ENCODE assay signal across 3 fruit fly cellular contexts in the genomic region with DNA sequence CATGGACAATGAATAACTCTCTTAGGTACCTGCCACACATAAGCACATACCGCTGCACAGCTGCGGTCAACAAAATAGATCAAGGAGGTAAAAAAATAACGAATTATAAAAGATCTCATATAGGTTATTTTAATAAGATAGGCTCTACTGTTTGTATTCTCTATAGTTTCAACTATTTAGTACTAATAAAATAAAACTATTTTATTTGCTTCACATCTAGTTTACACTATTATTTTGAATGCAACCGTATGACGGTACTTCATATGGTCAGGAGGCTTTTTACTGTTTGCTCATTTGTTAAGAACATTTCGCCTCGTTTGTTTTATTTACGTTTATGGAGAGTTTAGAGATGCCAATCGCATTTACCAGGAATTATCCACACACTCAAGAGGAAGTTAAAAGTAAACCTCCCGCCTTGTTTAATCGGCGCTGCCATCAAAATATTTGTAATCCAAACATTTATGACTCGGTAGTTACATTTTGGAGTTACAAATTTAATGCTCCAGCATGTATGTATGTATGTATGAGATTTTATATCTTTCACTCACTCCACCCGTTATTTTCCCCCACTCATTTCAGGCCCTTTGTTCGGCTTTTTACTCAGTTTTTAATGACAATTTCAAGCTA.
TF ChIP-seq lines count a peak whose summit lies in the region.

No protein-coding gene starts in this region.

TF ChIP-seq in whole organism, embryonic, 481 proteins besides CTCF, POLR2A, EP300 and RAD21 (continued from another document and continues in another):
- peak; percentile 64 for TF ChIP-seq CG13424 (tag; optimal IDR thresholded peaks at IDR 0.05; lab: Kevin White, UChicago)
- no peak for TF ChIP-seq exex (tag; optimal IDR thresholded peaks at IDR 0.05; lab: Kevin White, UChicago)
- peak; percentile 78 for TF ChIP-seq gcm (GFP tag; optimal IDR thresholded peaks at IDR 0.05; lab: Kevin White, UChicago)
- peak; percentile 22 for TF ChIP-seq BtbVII (GFP tag; optimal IDR thresholded peaks at IDR 0.05; lab: Kevin White, UChicago)
- TF ChIP-seq oc (tag; optimal IDR thresholded peaks at IDR 0.05; lab: Kevin White, UChicago), result peak; percentile 38
- TF ChIP-seq tap (tag; optimal IDR thresholded peaks at IDR 0.05; lab: Kevin White, UChicago), result peak; percentile 63
- peak; percentile 34 for TF ChIP-seq HHEX (GFP tag; optimal IDR thresholded peaks at IDR 0.05; lab: Kevin White, UChicago)
- TF ChIP-seq vfl (GFP tag; optimal IDR thresholded peaks at IDR 0.05; lab: Kevin White, UChicago), result no peak
- peak; percentile 63 for TF ChIP-seq Sox100B (GFP tag; optimal IDR thresholded peaks at IDR 0.05; lab: Kevin White, UChicago)
- TF ChIP-seq Awh (GFP tag; IDR thresholded peaks at IDR 0.05; lab: Robert Waterston, UW), result 0 out of 2 replicates have a peak, but pooled peaks have one; percentile 35
- TF ChIP-seq CG1602 (GFP tag; optimal IDR thresholded peaks at IDR 0.05; lab: Kevin White, UChicago), result peak; percentile 55
- peak; percentile 74 for TF ChIP-seq CG17361 (GFP tag; IDR thresholded peaks at IDR 0.05; lab: Robert Waterston, UW)
- TF ChIP-seq CG4707 (GFP tag; optimal IDR thresholded peaks at IDR 0.05; lab: Kevin White, UChicago), result peak; percentile 12
- TF ChIP-seq CG18619 (GFP tag; optimal IDR thresholded peaks at IDR 0.05; lab: Kevin White, UChicago), result peak; percentile 40
- peak; percentile 22 for TF ChIP-seq CG3281 (GFP tag; optimal IDR thresholded peaks at IDR 0.05; lab: Kevin White, UChicago)
- TF ChIP-seq Ada2b (GFP tag; IDR thresholded peaks at IDR 0.05; lab: Robert Waterston, UW), result peak; percentile 67
- TF ChIP-seq CG13775 (GFP tag; optimal IDR thresholded peaks at IDR 0.05; lab: Kevin White, UChicago), result peak; percentile 60
- peak; percentile 17 for TF ChIP-seq CG18764 (GFP tag; optimal IDR thresholded peaks at IDR 0.05; lab: Kevin White, UChicago)
- peak; percentile 78 for TF ChIP-seq phol (tag; optimal IDR thresholded peaks at IDR 0.05; lab: Kevin White, UChicago)
- peak; percentile 82 for TF ChIP-seq CG12391 (tag; optimal IDR thresholded peaks at IDR 0.05; lab: Kevin White, UChicago)
- TF ChIP-seq fd64A (GFP tag; optimal IDR thresholded peaks at IDR 0.05; lab: Kevin White, UChicago), result no peak
- peak; percentile 61; the same call in 1 of the 2 replicates for TF ChIP-seq ara (GFP tag; IDR thresholded peaks at IDR 0.05; lab: Robert Waterston, UW)
- peak; percentile 62; the same call in 1 of the 2 replicates for TF ChIP-seq HLH3B (GFP tag; IDR thresholded peaks at IDR 0.05; lab: Robert Waterston, UW)
- peak; percentile 33 for TF ChIP-seq nau (GFP tag; optimal IDR thresholded peaks at IDR 0.05; lab: Kevin White, UChicago)
- 0 out of 3 replicates have a peak, but pooled peaks have one; percentile 49 for TF ChIP-seq H15 (GFP tag; IDR thresholded peaks at IDR 0.05; lab: Robert Waterston, UW)
- peak; percentile 15 for TF ChIP-seq nom (GFP tag; optimal IDR thresholded peaks at IDR 0.05; lab: Kevin White, UChicago)
- TF ChIP-seq CG9876 (GFP tag; optimal IDR thresholded peaks at IDR 0.05; lab: Kevin White, UChicago), result no peak
- TF ChIP-seq NC2β (GFP tag; optimal IDR thresholded peaks at IDR 0.05; lab: Kevin White, UChicago), result peak; percentile 35
- peak; percentile 76 for TF ChIP-seq Sox102F (GFP tag; optimal IDR thresholded peaks at IDR 0.05; lab: Kevin White, UChicago)
- TF ChIP-seq CG33213 (GFP tag; optimal IDR thresholded peaks at IDR 0.05; lab: Kevin White, UChicago), result no peak
- TF ChIP-seq Med (GFP tag; lab: Kevin White, UChicago), result peak; percentile 40
- peak; percentile 76 for TF ChIP-seq PHDP (tag; optimal IDR thresholded peaks at IDR 0.05; lab: Kevin White, UChicago)
- TF ChIP-seq CG17328 (GFP tag; IDR thresholded peaks at IDR 0.05; lab: Robert Waterston, UW), result peak; percentile 71
- TF ChIP-seq CG17802 (tag; optimal IDR thresholded peaks at IDR 0.05; lab: Kevin White, UChicago), result peak; percentile 29
- TF ChIP-seq odd (GFP tag; optimal IDR thresholded peaks at IDR 0.05; lab: Kevin White, UChicago), result peak; percentile 58
- peak; percentile 34 for TF ChIP-seq sqz (GFP tag; optimal IDR thresholded peaks at IDR 0.05; lab: Kevin White, UChicago)
- peak; percentile 23 for TF ChIP-seq Abd-B (GFP tag; optimal IDR thresholded peaks at IDR 0.05; lab: Kevin White, UChicago)
- TF ChIP-seq CG30431 (GFP tag; optimal IDR thresholded peaks at IDR 0.05; lab: Kevin White, UChicago), result peak; percentile 26
- no peak for TF ChIP-seq hth (optimal IDR thresholded peaks at IDR 0.05; lab: Kevin White, UChicago)
- TF ChIP-seq CG42726 (GFP tag; IDR thresholded peaks at IDR 0.05; lab: Robert Waterston, UW; ENCODE audit: partially characterized antibody), result no peak

TF ChIP-seq in whole organism, prepupa, 60 proteins besides CTCF, POLR2A, EP300 and RAD21 (continued from another document):
- TF ChIP-seq CG11762 (GFP tag; optimal IDR thresholded peaks at IDR 0.05; lab: Kevin White, UChicago; ENCODE audit: insufficient read depth) (peak; percentile 50), dac (GFP tag; optimal IDR thresholded peaks at IDR 0.05; lab: Kevin White, UChicago) (peak; percentile 36), achi (GFP tag; optimal IDR thresholded peaks at IDR 0.05; lab: Kevin White, UChicago) (peak; percentile 76), CG7368 (GFP tag; optimal IDR thresholded peaks at IDR 0.05; lab: Kevin White, UChicago) (peak; percentile 42), Sox102F (GFP tag; optimal IDR thresholded peaks at IDR 0.05; lab: Kevin White, UChicago) (peak; percentile 41), fd85E (GFP tag; optimal IDR thresholded peaks at IDR 0.05; lab: Kevin White, UChicago) (no peak), Hr39 (GFP tag; optimal IDR thresholded peaks at IDR 0.05; lab: Kevin White, UChicago) (peak; percentile 55), ss (GFP tag; optimal IDR thresholded peaks at IDR 0.05; lab: Kevin White, UChicago) (peak; percentile 23 to 53), CG32006 (GFP tag; optimal IDR thresholded peaks at IDR 0.05; lab: Kevin White, UChicago) (peak; percentile 81), CG9139 (GFP tag; optimal IDR thresholded peaks at IDR 0.05; lab: Kevin White, UChicago) (peak; percentile 44), lz (GFP tag; optimal IDR thresholded peaks at IDR 0.05; lab: Kevin White, UChicago) (peak; percentile 61), Hr4 (GFP tag; optimal IDR thresholded peaks at IDR 0.05; lab: Kevin White, UChicago) (peak; percentile 86), Hr38 (GFP tag; optimal IDR thresholded peaks at IDR 0.05; lab: Kevin White, UChicago) (no peak), CG8632 (GFP tag; optimal IDR thresholded peaks at IDR 0.05; lab: Kevin White, UChicago) (peak; percentile 60), Gug (GFP tag; IDR thresholded peaks at IDR 0.05; lab: Robert Waterston, UW) (peak; percentile 52), cyc (GFP tag; optimal IDR thresholded peaks at IDR 0.05; lab: Kevin White, UChicago) (peak; percentile 0), CG11902 (GFP tag; optimal IDR thresholded peaks at IDR 0.05; lab: Kevin White, UChicago) (no peak), net (GFP tag; optimal IDR thresholded peaks at IDR 0.05; lab: Kevin White, UChicago) (peak; percentile 53), fd59A (GFP tag; optimal IDR thresholded peaks at IDR 0.05; lab: Kevin White, UChicago) (peak; percentile 30), CG31627 (GFP tag; optimal IDR thresholded peaks at IDR 0.05; lab: Kevin White, UChicago) (peak; percentile 42), CG6792 (GFP tag; optimal IDR thresholded peaks at IDR 0.05; lab: Kevin White, UChicago) (peak; percentile 54), Blimp-1 (GFP tag; optimal IDR thresholded peaks at IDR 0.05; lab: Kevin White, UChicago) (no peak), CG4318 (GFP tag; optimal IDR thresholded peaks at IDR 0.05; lab: Kevin White, UChicago) (peak; percentile 60), Smox (GFP tag; optimal IDR thresholded peaks at IDR 0.05; lab: Kevin White, UChicago) (peak; percentile 63), CG6854 (GFP tag; optimal IDR thresholded peaks at IDR 0.05; lab: Kevin White, UChicago) (no peak), CG3919 (GFP tag; optimal IDR thresholded peaks at IDR 0.05; lab: Kevin White, UChicago) (peak; percentile 58), Ets21C (GFP tag; optimal IDR thresholded peaks at IDR 0.05; lab: Kevin White, UChicago) (peak; percentile 7), pdm3 (GFP tag; optimal IDR thresholded peaks at IDR 0.05; lab: Kevin White, UChicago) (peak; percentile 69), CG8319 (GFP tag; optimal IDR thresholded peaks at IDR 0.05; lab: Kevin White, UChicago) (peak; percentile 6), spab (GFP tag; optimal IDR thresholded peaks at IDR 0.05; lab: Kevin White, UChicago) (peak; percentile 53), fkh (GFP tag; optimal IDR thresholded peaks at IDR 0.05; lab: Kevin White, UChicago) (peak; percentile 75), Sox15 (GFP tag; optimal IDR thresholded peaks at IDR 0.05; lab: Kevin White, UChicago) (peak; percentile 33), CG16779 (tag; optimal IDR thresholded peaks at IDR 0.05; lab: Kevin White, UChicago) (peak; percentile 41), Eip75B (GFP tag; optimal IDR thresholded peaks at IDR 0.05; lab: Kevin White, UChicago) (peak; percentile 65), CG11294 (GFP tag; IDR thresholded peaks at IDR 0.05; lab: Robert Waterston, UW) (0 out of 2 replicates have a peak, but pooled peaks have one; percentile 34), Ets96B (tag; optimal IDR thresholded peaks at IDR 0.05; lab: Kevin White, UChicago) (peak; percentile 79), Sox14 (GFP tag; optimal IDR thresholded peaks at IDR 0.05; lab: Kevin White, UChicago) (peak; percentile 15), Eip93F (GFP tag; optimal IDR thresholded peaks at IDR 0.05; lab: Kevin White, UChicago) (no peak), Met (GFP tag; optimal IDR thresholded peaks at IDR 0.05; lab: Kevin White, UChicago) (peak; percentile 25), CG6276 (GFP tag; optimal IDR thresholded peaks at IDR 0.05; lab: Kevin White, UChicago) (peak; percentile 76)

TF ChIP-seq in whole organism, wandering third instar larva, 38 proteins besides CTCF, POLR2A, EP300 and RAD21 (continued from another document):
- TF ChIP-seq lola (GFP tag; optimal IDR thresholded peaks at IDR 0.05; lab: Kevin White, UChicago) (no peak), h (GFP tag; optimal IDR thresholded peaks at IDR 0.05; lab: Kevin White, UChicago) (peak; percentile 14), OdsH (GFP tag; optimal IDR thresholded peaks at IDR 0.05; lab: Kevin White, UChicago) (peak; percentile 50), psq (GFP tag; optimal IDR thresholded peaks at IDR 0.05; lab: Kevin White, UChicago) (no peak), dsf (GFP tag; optimal IDR thresholded peaks at IDR 0.05; lab: Kevin White, UChicago; ENCODE audit: borderline replicate concordance) (no peak), rgr (GFP tag; optimal IDR thresholded peaks at IDR 0.05; lab: Kevin White, UChicago) (peak; percentile 49), Mio (GFP tag; optimal IDR thresholded peaks at IDR 0.05; lab: Kevin White, UChicago) (no peak), N (GFP tag; optimal IDR thresholded peaks at IDR 0.05; lab: Kevin White, UChicago) (no peak), Myc (optimal IDR thresholded peaks at IDR 0.05; lab: Kevin White, UChicago) (no peak), HLH106 (tag; optimal IDR thresholded peaks at IDR 0.05; lab: Kevin White, UChicago) (peak; percentile 33), CG32264 (GFP tag; optimal IDR thresholded peaks at IDR 0.05; lab: Kevin White, UChicago) (no peak), foxo (GFP tag; optimal IDR thresholded peaks at IDR 0.05; lab: Kevin White, UChicago) (peak in 1 of 2 experiments; percentile 41), GATAd (GFP tag; optimal IDR thresholded peaks at IDR 0.05; lab: Kevin White, UChicago) (no peak)
